Fruit fly (Drosophila melanogaster): ENCODE measurements around the gene CG15628.
A peak's percentile ranks its signal among the peaks of the same experiment; 100 is the strongest.

- TF ChIP-seq CG16779 (GFP tag; IDR thresholded peaks at IDR 0.05) (no peak), CTCF (GFP tag; optimal IDR thresholded peaks at IDR 0.05) (no peak), CG7271 (tag; optimal IDR thresholded peaks at IDR 0.05) (no peak), CG17186 (GFP tag; optimal IDR thresholded peaks at IDR 0.05) (peak; percentile 67), CG10267 (tag; optimal IDR thresholded peaks at IDR 0.05) (peak; percentile 58)
Measured at dm6 chr2L:4818056-4818455, 3.5 kb upstream of the CG15628 start, which contains the start of gene CG3225.
